Worm (Caenorhabditis elegans) whole organism, L4 larva: ENCODE measurements around the gene C13A2.3.

ENCODE experiments used
- F37D6.2 ChIP-seq: sonication (generic microtip); optimal IDR thresholded peaks from 2 replicates; lab custom pipeline; 2016; ENCODE audit warnings: mild to moderate bottlenecking, missing genetic modification characterization, missing compliant biosample characterization
- F44E2.7 ChIP-seq: fragments of 200-800 bp; sonication (Bioruptor generic); IDR thresholded peaks from 2 replicates; pipeline ENCODE4 v2.1.2; 2022; ENCODE audit warnings: missing genetic modification characterization, missing compliant biosample characterization
- T26A8.4 ChIP-seq: fragments of 200-800 bp; sonication (Bioruptor generic); IDR thresholded peaks from 2 replicates; pipeline ENCODE4 v1.3.6; 2022; ENCODE audit warnings: missing genetic modification characterization, missing compliant biosample characterization
- Y105C5A.15 ChIP-seq: fragments of 200-800 bp; sonication (Bioruptor generic); IDR thresholded peaks from 2 replicates; pipeline ENCODE4 v1.3.6; 2022; ENCODE audit warnings: missing genetic modification characterization, missing compliant biosample characterization
- Y5F2A.4 ChIP-seq: fragments of 200-800 bp; sonication (Bioruptor generic); optimal IDR thresholded peaks from 2 replicates; lab custom pipeline; 2018; ENCODE audit warnings: mild to moderate bottlenecking, missing genetic modification characterization, missing compliant biosample characterization
- Y75B8A.6 ChIP-seq: fragments of 200-800 bp; sonication (Bioruptor generic); IDR thresholded peaks from 2 replicates; pipeline ENCODE4 v1.3.6; 2022; ENCODE audit warnings: missing genetic modification reagents, missing genetic modification characterization, missing compliant biosample characterization
- ZK546.5 ChIP-seq, 2 experiments: sonication (generic microtip); optimal IDR thresholded peaks; 2 replicates each; lab custom pipeline; 2017; ENCODE audit warnings: missing biosample characterization in 2 of 2, missing genetic modification characterization in 2 of 2
- arid-1 ChIP-seq: fragments of 200-800 bp; sonication (Bioruptor generic); conservative IDR thresholded peaks from 2 replicates; pipeline ENCODE4 v1.3.6; 2022; ENCODE audit warnings: missing genetic modification reagents, missing genetic modification characterization, missing compliant biosample characterization
- attf-4 ChIP-seq: sonication (generic microtip); optimal IDR thresholded peaks from 3 replicates; lab custom pipeline; 2017; ENCODE audit warnings: missing biosample characterization, missing genetic modification characterization
- ceh-20 ChIP-seq: fragments of 200-800 bp; sonication (Bioruptor generic); IDR thresholded peaks from 2 replicates; pipeline ENCODE4 v1.3.6; 2022; ENCODE audit warnings: missing genetic modification reagents, missing genetic modification characterization, missing compliant biosample characterization
- ceh-44 ChIP-seq: fragments of 200-800 bp; sonication (Bioruptor generic); IDR thresholded peaks from 2 replicates; pipeline ENCODE4 v1.3.6; 2022; ENCODE audit warnings: missing genetic modification reagents, missing genetic modification characterization, missing compliant biosample characterization
- ceh-62 ChIP-seq: sonication (generic microtip); optimal IDR thresholded peaks from 2 replicates; lab custom pipeline; 2017; ENCODE audit warnings: missing biosample characterization, missing genetic modification characterization
- ceh-82 ChIP-seq: sonication (generic microtip); optimal IDR thresholded peaks from 2 replicates; lab custom pipeline; 2017; ENCODE audit warnings: missing biosample characterization, missing genetic modification characterization
- ces-1 ChIP-seq: fragments of 150-350 bp; sonication (generic microtip); optimal IDR thresholded peaks from 4 replicates; lab custom pipeline; 2014; ENCODE audit warnings: missing biosample characterization, missing genetic modification reagents, missing genetic modification characterization
- cey-2 ChIP-seq: sonication (generic microtip); optimal IDR thresholded peaks from 3 replicates; lab custom pipeline; 2017; ENCODE audit warnings: missing genetic modification characterization, mild to moderate bottlenecking, missing compliant biosample characterization, antibody characterized with exemption, borderline replicate concordance; ENCODE audit not compliant: insufficient read depth
- ctbp-1 ChIP-seq: fragments of 200-800 bp; sonication (Bioruptor generic); IDR thresholded peaks from 2 replicates; pipeline ENCODE4 v1.3.6; 2022; ENCODE audit warnings: missing genetic modification reagents, missing genetic modification characterization, missing compliant biosample characterization
- daf-16 ChIP-seq, 3 experiments: sonication (generic microtip); optimal IDR thresholded peaks; 2 replicates each; lab custom pipeline; 2016 to 2017; ENCODE audit warnings: missing genetic modification characterization in 3 of 3, missing genetic modification reagents in 3 of 3, mild to moderate bottlenecking in 2 of 3, missing compliant biosample characterization in 2 of 3, missing biosample characterization in 1 of 3, moderate library complexity in 1 of 3
- daf-19 ChIP-seq: fragments of 200-800 bp; sonication (Bioruptor generic); conservative IDR thresholded peaks from 2 replicates; pipeline ENCODE4 v1.3.6; 2022; ENCODE audit warnings: missing genetic modification characterization, missing compliant biosample characterization
- daf-8 ChIP-seq: fragments of 200-800 bp; sonication (Bioruptor generic); IDR thresholded peaks from 2 replicates; pipeline ENCODE4 v1.3.6; 2022; ENCODE audit warnings: missing genetic modification characterization, missing compliant biosample characterization
- dmd-8 ChIP-seq: fragments of 200-800 bp; sonication (Bioruptor generic); IDR thresholded peaks from 2 replicates; pipeline ENCODE4 v1.3.6; 2022; ENCODE audit warnings: missing genetic modification characterization, missing compliant biosample characterization
- dmd-9 ChIP-seq: fragments of 200-800 bp; sonication (Bioruptor generic); IDR thresholded peaks from 2 replicates; pipeline ENCODE4 v1.3.6; 2022; ENCODE audit warnings: missing genetic modification reagents, missing genetic modification characterization, missing compliant biosample characterization
- gei-8 ChIP-seq: fragments of 200-800 bp; sonication (Bioruptor generic); optimal IDR thresholded peaks from 2 replicates; lab custom pipeline; 2018; ENCODE audit warnings: mild to moderate bottlenecking, missing genetic modification characterization, missing compliant biosample characterization
- hlh-11 ChIP-seq: fragments of 200-800 bp; sonication (Bioruptor generic); optimal IDR thresholded peaks from 2 replicates; lab custom pipeline; 2018; ENCODE audit warnings: mild to moderate bottlenecking, missing genetic modification characterization, missing compliant biosample characterization
- hlh-30 ChIP-seq: sonication (generic microtip); optimal IDR thresholded peaks from 2 replicates; lab custom pipeline; 2017; ENCODE audit warnings: antibody characterized with exemption, mild to moderate bottlenecking, missing genetic modification characterization, missing compliant biosample characterization; ENCODE audit not compliant: insufficient read depth
- hmg-1.1 ChIP-seq: fragments of 200-800 bp; sonication (Bioruptor generic); IDR thresholded peaks from 2 replicates; pipeline ENCODE4 v1.3.6; 2022; ENCODE audit warnings: missing genetic modification reagents, missing genetic modification characterization, missing compliant biosample characterization
- lin-1 ChIP-seq: fragments of 200-800 bp; sonication (Bioruptor generic); IDR thresholded peaks from 2 replicates; pipeline ENCODE4 v1.3.6; 2022; ENCODE audit warnings: missing genetic modification reagents, missing genetic modification characterization, missing compliant biosample characterization
- lin-15B ChIP-seq: fragments of 150-350 bp; sonication (generic microtip); optimal IDR thresholded peaks from 3 replicates; lab custom pipeline; 2014; ENCODE audit warnings: missing biosample characterization, missing genetic modification characterization
- madf-5 ChIP-seq, 2 experiments: fragments of 200-800 bp; sonication (Bioruptor generic); IDR thresholded peaks; 2 replicates each; pipeline ENCODE4 v1.3.6; 2022; ENCODE audit warnings: missing compliant biosample characterization in 2 of 2, missing genetic modification characterization in 2 of 2
- mdl-1 ChIP-seq, 2 experiments: fragments of 150-350 bp in 1 of 2; sonication (generic microtip) in 1 of 2; optimal IDR thresholded peaks; 2 replicates each; lab custom pipeline; 2014 to 2017; ENCODE audit warnings: missing biosample characterization in 2 of 2, missing genetic modification characterization in 2 of 2
- mdt-29 ChIP-seq: fragments of 200-800 bp; sonication (Bioruptor generic); IDR thresholded peaks from 2 replicates; pipeline ENCODE4 v1.3.6; 2022; ENCODE audit warnings: missing genetic modification reagents, missing genetic modification characterization, missing compliant biosample characterization
- mxl-3 ChIP-seq: fragments of 200-800 bp; sonication (Bioruptor generic); optimal IDR thresholded peaks from 2 replicates; lab custom pipeline; 2018; ENCODE audit warnings: mild to moderate bottlenecking, missing genetic modification characterization, missing compliant biosample characterization
- nhr-102 ChIP-seq: sonication (generic microtip); optimal IDR thresholded peaks from 2 replicates; lab custom pipeline; 2016; ENCODE audit warnings: mild to moderate bottlenecking, missing genetic modification characterization, moderate library complexity, missing compliant biosample characterization
- nhr-25 ChIP-seq: sonication (generic microtip); optimal IDR thresholded peaks from 2 replicates; lab custom pipeline; 2017; ENCODE audit warnings: missing genetic modification characterization, mild to moderate bottlenecking, missing compliant biosample characterization, antibody characterized with exemption, moderate library complexity, borderline replicate concordance; ENCODE audit not compliant: insufficient read depth
- nhr-41 ChIP-seq: fragments of 200-800 bp; sonication (Bioruptor generic); IDR thresholded peaks from 2 replicates; pipeline ENCODE4 v1.3.6; 2022; ENCODE audit warnings: missing genetic modification reagents, missing genetic modification characterization, missing compliant biosample characterization
- nhr-42 ChIP-seq: fragments of 200-800 bp; sonication (Bioruptor generic); IDR thresholded peaks from 2 replicates; pipeline ENCODE4 v1.3.6; 2022; ENCODE audit warnings: missing genetic modification characterization, missing compliant biosample characterization
- nhr-48 ChIP-seq: sonication (generic microtip); optimal IDR thresholded peaks from 2 replicates; lab custom pipeline; 2016; ENCODE audit warnings: mild to moderate bottlenecking, missing genetic modification characterization, missing compliant biosample characterization
- nhr-76 ChIP-seq: fragments of 150-350 bp; optimal IDR thresholded peaks from 2 replicates; lab custom pipeline; 2014; ENCODE audit warnings: missing biosample characterization, missing genetic modification characterization
- pha-4 ChIP-seq, 2 experiments: fragments of 150-350 bp in 1 of 2; fragments of 200-800 bp in 1 of 2; sonication (Bioruptor generic) in 1 of 2; IDR thresholded peaks in 1 of 2; optimal IDR thresholded peaks in 1 of 2; 2 replicates each; pipeline versions ENCODE4 v1.3.6 to Lab custom; 2014 to 2022; ENCODE audit warnings: missing genetic modification characterization in 2 of 2, missing genetic modification reagents in 2 of 2, missing biosample characterization in 1 of 2, missing compliant biosample characterization in 1 of 2
- php-3 ChIP-seq: fragments of 200-800 bp; sonication (Bioruptor generic); IDR thresholded peaks from 2 replicates; pipeline ENCODE4 v1.3.6; 2022; ENCODE audit warnings: missing genetic modification reagents, missing genetic modification characterization, missing compliant biosample characterization
- pqm-1 ChIP-seq: sonication (generic microtip); optimal IDR thresholded peaks from 2 replicates; lab custom pipeline; 2017; ENCODE audit warnings: missing biosample characterization, missing genetic modification characterization
- snpc-1.2 ChIP-seq: fragments of 200-800 bp; sonication (Bioruptor generic); IDR thresholded peaks from 2 replicates; pipeline ENCODE4 v1.3.6; 2022; ENCODE audit warnings: missing genetic modification reagents, missing genetic modification characterization, missing compliant biosample characterization
- snpc-4 ChIP-seq: fragments of 150-350 bp; optimal IDR thresholded peaks from 2 replicates; lab custom pipeline; 2014; ENCODE audit warnings: missing biosample characterization, missing genetic modification characterization
- spr-3 ChIP-seq: fragments of 200-800 bp; sonication (Bioruptor generic); optimal IDR thresholded peaks from 2 replicates; lab custom pipeline; 2018; ENCODE audit warnings: mild to moderate bottlenecking, missing genetic modification characterization, missing compliant biosample characterization
- unc-130 ChIP-seq: sonication (generic microtip); optimal IDR thresholded peaks from 2 replicates; lab custom pipeline; 2016; ENCODE audit warnings: missing genetic modification reagents, missing genetic modification characterization, missing compliant biosample characterization
- unc-39 ChIP-seq: sonication (generic microtip); optimal IDR thresholded peaks from 2 replicates; lab custom pipeline; 2017; ENCODE audit warnings: missing biosample characterization, missing genetic modification characterization
- unc-62 ChIP-seq, 3 experiments: fragments of 150-350 bp in 1 of 3; sonication (generic microtip); optimal IDR thresholded peaks in 2 of 3; peaks in 1 of 3; 1 replicate in 1 of 3; 2 replicates in 2 of 3; lab custom pipeline; 2014 to 2017; ENCODE audit warnings: missing biosample characterization in 3 of 3, missing genetic modification characterization in 3 of 3, missing genetic modification reagents in 3 of 3, missing genotype in 1 of 3
- vab-7 ChIP-seq: fragments of 200-800 bp; sonication (Bioruptor generic); IDR thresholded peaks from 2 replicates; pipeline ENCODE4 v1.3.6; 2022; ENCODE audit warnings: missing genetic modification reagents, missing genetic modification characterization, missing compliant biosample characterization
- zip-11 ChIP-seq: fragments of 200-800 bp; sonication (Bioruptor generic); IDR thresholded peaks from 2 replicates; pipeline ENCODE4 v1.3.6; 2022; ENCODE audit warnings: missing genetic modification characterization, missing compliant biosample characterization
- zip-2 ChIP-seq: fragments of 150-350 bp; optimal IDR thresholded peaks from 2 replicates; lab custom pipeline; 2014; ENCODE audit warnings: missing biosample characterization, missing genetic modification characterization

C13A2.3 gene

DNA sequence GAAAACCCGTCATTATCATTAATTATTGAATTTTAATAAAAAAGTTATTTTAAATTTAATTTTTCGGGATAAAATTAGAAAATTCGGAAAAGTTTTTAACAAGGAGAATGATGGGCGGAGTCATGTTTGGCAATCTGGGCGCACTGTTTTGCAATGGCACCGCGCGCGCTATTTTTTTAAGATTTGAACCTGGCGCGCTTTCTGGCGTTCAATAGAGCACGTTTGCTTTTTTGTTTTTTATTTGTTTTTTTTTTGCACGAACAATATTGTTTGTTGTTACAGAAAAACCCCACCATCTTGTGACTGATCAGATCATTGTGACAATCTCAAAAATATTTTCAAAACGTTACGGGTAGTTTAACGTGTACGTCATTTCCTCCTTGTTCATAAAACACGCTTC, 45.0 kb upstream of the C13A2.3 start, which contains the start of gene hyls-1 (continued):
- TF ChIP-seq F37D6.2 (peak; percentile 37), dmd-9 (no peak), unc-130 (GFP tag; lab: Kevin White, UChicago) (peak; percentile 50), spr-3 (GFP tag; lab: Kevin White, UChicago) (no peak), vab-7 (no peak), lin-15B (peak; percentile 54), ctbp-1 (GFP tag; lab: Robert Waterston, UW) (no peak), mxl-3 (GFP tag; lab: Kevin White, UChicago) (no peak), daf-19 (no peak), snpc-1.2 (no peak), madf-5 (GFP tag; IDR thresholded peaks at IDR 0.05; lab: Robert Waterston, UW) (no peak), nhr-42 (GFP tag; lab: Robert Waterston, UW) (0 out of 2 replicates have a peak, but pooled peaks have one; percentile 37), ceh-44 (no peak), unc-39 (tag; lab: Kevin White, UChicago) (no peak), cey-2 (tag; lab: Kevin White, UChicago) (no peak), pqm-1 (no peak), arid-1 (GFP tag; lab: Robert Waterston, UW) (peak; percentile 42; the same call in 1 of the 2 replicates), nhr-48 (peak; percentile 40), dmd-8 (GFP tag; lab: Robert Waterston, UW) (no peak), daf-16 (GFP tag; optimal IDR thresholded peaks at IDR 0.05; lab: Kevin White, UChicago) (peak in 1 of 2 experiments; percentile 89), daf-16 (tag; optimal IDR thresholded peaks at IDR 0.05; lab: Kevin White, UChicago) (peak; percentile 90), nhr-76 (tag; lab: Kevin White, UChicago) (no peak), pha-4 (GFP tag; IDR thresholded peaks at IDR 0.05; lab: Robert Waterston, UW) (no peak), pha-4 (tag; optimal IDR thresholded peaks at IDR 0.05; lab: Kevin White, UChicago) (peak; percentile 75), nhr-102 (tag; lab: Kevin White, UChicago) (peak; percentile 70), ZK546.5 (tag; optimal IDR thresholded peaks at IDR 0.05; lab: Kevin White, UChicago) (no peak), T26A8.4 (GFP tag; lab: Robert Waterston, UW) (peak; percentile 76), lin-1 (GFP tag; lab: Robert Waterston, UW) (no peak), ceh-20 (GFP tag; lab: Robert Waterston, UW) (no peak), nhr-25 (tag; lab: Kevin White, UChicago) (peak; percentile 69), Y75B8A.6 (GFP tag; lab: Robert Waterston, UW) (no peak), mdl-1 (tag; optimal IDR thresholded peaks at IDR 0.05; lab: Kevin White, UChicago) (no peak), ceh-82 (no peak), hmg-1.1 (GFP tag; lab: Robert Waterston, UW) (peak; percentile 77), mdt-29 (GFP tag; lab: Robert Waterston, UW) (no peak), hlh-11 (tag; lab: Kevin White, UChicago) (peak; percentile 50), php-3 (GFP tag; lab: Robert Waterston, UW) (no peak), Y5F2A.4 (GFP tag; lab: Kevin White, UChicago) (no peak), daf-8 (GFP tag; lab: Robert Waterston, UW) (no peak), attf-4 (tag; lab: Kevin White, UChicago) (no peak), unc-62 (GFP tag; optimal IDR thresholded peaks at IDR 0.05 in 1 of 2; lab: Kevin White, UChicago) (peak in 1 of 2 experiments; percentile 92), unc-62 (tag; optimal IDR thresholded peaks at IDR 0.05; lab: Kevin White, UChicago) (no peak), nhr-41 (GFP tag; lab: Robert Waterston, UW) (no peak), F44E2.7 (GFP tag; lab: Robert Waterston, UW) (no peak), zip-2 (no peak), Y105C5A.15 (GFP tag; lab: Robert Waterston, UW) (no peak), hlh-30 (peak; percentile 85), zip-11 (GFP tag; lab: Robert Waterston, UW) (no peak), ceh-62 (tag; lab: Kevin White, UChicago) (no peak), ces-1 (GFP tag; lab: Kevin White, UChicago) (no peak), gei-8 (GFP tag; lab: Kevin White, UChicago) (no peak), snpc-4 (no peak)
